Worm (Caenorhabditis elegans): ENCODE data around the gene gly-14.

gly-14 gene

DNA sequence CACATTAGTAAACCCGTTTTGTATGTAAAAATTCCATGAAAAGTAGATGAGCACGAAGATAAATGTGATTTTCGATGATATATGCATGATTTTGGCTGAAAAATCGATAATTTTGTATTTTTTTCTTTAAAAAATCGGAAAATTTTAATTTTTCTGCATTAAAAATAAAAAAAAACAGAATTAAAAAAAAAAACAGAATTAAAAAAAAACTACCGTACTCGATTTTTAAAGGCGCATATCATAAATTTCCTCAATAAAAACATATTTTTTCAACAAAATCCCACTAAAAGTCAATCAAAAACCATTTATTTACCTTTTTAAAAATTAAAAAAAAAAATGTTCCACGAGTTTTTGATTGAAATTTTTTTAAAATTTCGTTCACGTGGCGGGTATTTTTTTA is at the start of gene gly-14:
TSS of gene gly-14 (minus strand) at position 101 of the 400 bp plus-strand sequence.
- TF ChIP-seq sma-9 (GFP tag; optimal IDR thresholded peaks at IDR 0.05) (no peak), sma-9 (tag; optimal IDR thresholded peaks at IDR 0.05) (no peak), lsy-2 (tag; optimal IDR thresholded peaks at IDR 0.05) (no peak), snpc-4 (tag; optimal IDR thresholded peaks at IDR 0.05) (no peak)

DNA sequence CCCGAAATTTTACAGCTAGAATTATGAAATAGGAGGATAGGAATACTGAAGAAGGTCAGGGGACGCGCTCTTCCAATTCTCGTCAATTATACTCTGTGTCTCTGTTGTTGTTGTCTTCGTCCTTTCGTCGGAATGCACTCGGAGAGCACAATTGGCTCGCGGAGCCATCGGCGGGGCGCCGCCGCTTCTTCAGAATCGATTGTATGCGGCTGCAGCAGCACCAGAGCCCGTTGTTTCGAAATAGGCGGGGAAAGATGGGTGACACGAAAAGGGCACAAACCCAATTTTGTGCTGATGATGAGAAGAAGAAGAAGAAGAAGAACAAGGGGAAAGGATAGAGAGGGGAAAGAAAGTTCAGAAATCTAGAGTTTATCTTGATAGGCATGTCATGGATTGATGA is 49.1 kb upstream of the gly-14 start:
- TF ChIP-seq F13H6.1 (tag; optimal IDR thresholded peaks at IDR 0.05) (peak; percentile 19), unc-39 (tag; optimal IDR thresholded peaks at IDR 0.05) (no peak), sma-3 (GFP tag; optimal IDR thresholded peaks at IDR 0.05) (no peak), unc-62 (GFP tag; optimal IDR thresholded peaks at IDR 0.05) (no peak), lin-39 (tag; optimal IDR thresholded peaks at IDR 0.05) (no peak), ceh-82 (tag; optimal IDR thresholded peaks at IDR 0.05) (no peak), C34F6.9 (tag; optimal IDR thresholded peaks at IDR 0.05) (peak; percentile 35), gmeb-1 (tag; optimal IDR thresholded peaks at IDR 0.05) (no peak), mdl-1 (tag; optimal IDR thresholded peaks at IDR 0.05) (no peak), aly-2 (tag; optimal IDR thresholded peaks at IDR 0.05) (no peak), egl-27 (tag; optimal IDR thresholded peaks at IDR 0.05) (no peak), sma-9 (GFP tag; optimal IDR thresholded peaks at IDR 0.05) (no peak), sma-9 (tag; optimal IDR thresholded peaks at IDR 0.05) (no peak), nhr-6 (tag; optimal IDR thresholded peaks at IDR 0.05) (no peak), mbf-1 (tag; optimal IDR thresholded peaks at IDR 0.05) (no peak), lsy-2 (tag; optimal IDR thresholded peaks at IDR 0.05) (peak in 1 of 2 experiments; percentile 26), nhr-129 (tag; optimal IDR thresholded peaks at IDR 0.05) (peak; percentile 22), unc-55 (GFP tag; optimal IDR thresholded peaks at IDR 0.05) (peak; percentile 28), zag-1 (tag; optimal IDR thresholded peaks at IDR 0.05) (peak; percentile 85), snpc-4 (tag; optimal IDR thresholded peaks at IDR 0.05) (no peak), sem-4 (tag; optimal IDR thresholded peaks at IDR 0.05) (peak; percentile 1), blmp-1 (tag; optimal IDR thresholded peaks at IDR 0.05; ENCODE audit: insufficient read depth) (no peak)

DNA sequence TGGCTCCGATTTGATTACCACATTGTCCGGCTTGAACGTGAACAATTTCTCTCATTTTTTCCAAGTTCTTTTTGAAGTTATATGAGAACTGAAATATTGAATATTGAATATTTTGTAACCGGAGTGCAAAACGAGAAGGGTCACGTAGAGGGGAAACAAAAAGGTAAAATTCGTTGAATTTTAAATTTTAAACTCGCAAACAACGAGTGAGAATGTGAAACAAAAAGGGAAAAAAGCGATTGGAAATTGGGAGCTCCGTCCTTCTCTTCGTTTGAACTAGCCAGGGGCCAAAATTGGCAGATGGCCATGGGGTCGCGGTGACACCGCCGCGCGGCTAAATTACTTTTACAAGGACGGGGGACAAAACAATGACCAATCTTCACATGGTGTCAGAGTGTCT is 48.5 kb upstream of the gly-14 start, which contains the start of gene ben-1:
TSS of gene ben-1 (minus strand) at position 101 of the 400 bp plus-strand sequence.
- no peak for TF ChIP-seq nhr-10 (tag; optimal IDR thresholded peaks at IDR 0.05)
- no peak for TF ChIP-seq gmeb-1 (tag; optimal IDR thresholded peaks at IDR 0.05)
- no peak for TF ChIP-seq nhr-21 (tag; optimal IDR thresholded peaks at IDR 0.05)
- no peak for TF ChIP-seq lin-13 (GFP tag; optimal IDR thresholded peaks at IDR 0.05)
- no peak for TF ChIP-seq egl-27 (tag; optimal IDR thresholded peaks at IDR 0.05)
- TF ChIP-seq ztf-1 (GFP tag; conservative IDR thresholded peaks at IDR 0.05), result no peak
- no peak for TF ChIP-seq sma-3 (GFP tag; optimal IDR thresholded peaks at IDR 0.05)
- no peak for TF ChIP-seq snpc-4 (tag; optimal IDR thresholded peaks at IDR 0.05)
- TF ChIP-seq mbf-1 (tag; optimal IDR thresholded peaks at IDR 0.05), result no peak
- no peak for TF ChIP-seq blmp-1 (tag; optimal IDR thresholded peaks at IDR 0.05; ENCODE audit: insufficient read depth)
- no peak for TF ChIP-seq nhr-12 (tag; optimal IDR thresholded peaks at IDR 0.05)
- TF ChIP-seq fos-1 (tag; optimal IDR thresholded peaks at IDR 0.05), result no peak
- TF ChIP-seq nhr-23 (tag; optimal IDR thresholded peaks at IDR 0.05), result no peak
- TF ChIP-seq lin-39 (tag; optimal IDR thresholded peaks at IDR 0.05), result no peak
- no peak for TF ChIP-seq nhr-237 (tag; optimal IDR thresholded peaks at IDR 0.05)
- no peak for TF ChIP-seq lsy-2 (tag; optimal IDR thresholded peaks at IDR 0.05)
- no peak for TF ChIP-seq nhr-77 (tag; optimal IDR thresholded peaks at IDR 0.05)
- no peak for TF ChIP-seq Y55F3AM.14 (GFP tag; optimal IDR thresholded peaks at IDR 0.05)
- no peak for TF ChIP-seq nhr-6 (tag; optimal IDR thresholded peaks at IDR 0.05)

DNA sequence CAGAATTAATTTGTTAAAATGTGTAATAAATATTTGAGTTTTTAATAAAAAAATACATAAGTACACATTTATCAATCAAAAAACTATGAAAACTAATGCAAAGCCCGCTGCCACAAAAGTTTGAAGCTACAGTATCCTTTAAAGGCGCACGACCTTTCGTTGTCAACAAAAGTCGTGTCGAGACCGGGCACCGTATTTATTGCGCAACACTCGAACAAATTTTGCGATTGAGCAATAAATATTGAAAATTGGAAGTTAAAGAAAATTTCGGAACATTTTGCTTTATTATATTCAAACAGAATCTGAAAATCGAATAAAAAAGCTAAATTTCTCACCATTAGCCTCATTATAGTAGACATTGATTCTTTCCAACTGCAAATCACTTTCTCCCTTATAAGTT is 48.1 kb upstream of the gly-14 start:
- no peak for TF ChIP-seq ama-1 (optimal IDR thresholded peaks at IDR 0.05)
- no peak for TF ChIP-seq F13H6.1 (tag; optimal IDR thresholded peaks at IDR 0.05)
- no peak for TF ChIP-seq ztf-1 (GFP tag; conservative IDR thresholded peaks at IDR 0.05)

DNA sequence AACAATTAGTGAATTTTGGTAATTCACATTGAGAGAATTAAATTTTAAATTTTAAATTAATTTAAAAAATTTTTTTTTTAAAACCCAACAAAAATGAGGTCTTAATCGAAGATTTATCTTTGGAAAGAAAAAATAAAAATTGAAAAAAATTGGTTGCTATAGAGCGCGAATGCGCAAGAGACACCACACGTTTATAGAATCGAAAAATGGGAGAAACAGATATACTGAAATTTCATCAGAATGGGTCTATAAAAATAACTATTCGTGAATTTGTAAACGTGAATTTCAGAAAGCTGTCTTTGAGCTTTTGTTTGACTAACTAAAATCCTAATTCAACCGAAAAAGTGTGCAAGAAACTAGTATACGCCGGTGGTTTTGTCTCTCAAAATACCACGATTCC is 47.4 kb upstream of the gly-14 start:
- TF ChIP-seq nhr-21 (tag; optimal IDR thresholded peaks at IDR 0.05) (peak; percentile 17), sma-3 (GFP tag; optimal IDR thresholded peaks at IDR 0.05) (peak; percentile 78), lin-13 (GFP tag; optimal IDR thresholded peaks at IDR 0.05) (peak; percentile 68), nhr-23 (tag; optimal IDR thresholded peaks at IDR 0.05) (no peak), nhr-12 (tag; optimal IDR thresholded peaks at IDR 0.05) (no peak), lsy-2 (tag; optimal IDR thresholded peaks at IDR 0.05) (peak; percentile 14 to 77), sem-4 (tag; optimal IDR thresholded peaks at IDR 0.05) (no peak), nhr-129 (tag; optimal IDR thresholded peaks at IDR 0.05) (peak; percentile 23), mab-5 (tag; optimal IDR thresholded peaks at IDR 0.05) (no peak), elt-3 (tag; optimal IDR thresholded peaks at IDR 0.05) (no peak), fos-1 (tag; optimal IDR thresholded peaks at IDR 0.05) (peak; percentile 47), lin-11 (tag; optimal IDR thresholded peaks at IDR 0.05) (no peak), F13H6.1 (tag; optimal IDR thresholded peaks at IDR 0.05) (peak; percentile 8), crh-2 (tag; optimal IDR thresholded peaks at IDR 0.05) (peak; percentile 37), R02D3.7 (tag; optimal IDR thresholded peaks at IDR 0.05) (no peak), skn-1 (tag; optimal IDR thresholded peaks at IDR 0.05) (no peak), zag-1 (tag; optimal IDR thresholded peaks at IDR 0.05) (no peak), sma-9 (GFP tag; optimal IDR thresholded peaks at IDR 0.05) (peak; percentile 34), sma-9 (tag; optimal IDR thresholded peaks at IDR 0.05) (no peak), elt-1 (tag; optimal IDR thresholded peaks at IDR 0.05) (no peak), gmeb-1 (tag; optimal IDR thresholded peaks at IDR 0.05) (peak; percentile 55), unc-55 (GFP tag; optimal IDR thresholded peaks at IDR 0.05) (peak; percentile 83), nhr-237 (tag; optimal IDR thresholded peaks at IDR 0.05) (no peak), ZK546.5 (tag; optimal IDR thresholded peaks at IDR 0.05) (no peak), peb-1 (tag; optimal IDR thresholded peaks at IDR 0.05) (no peak), C34F6.9 (tag; optimal IDR thresholded peaks at IDR 0.05) (peak; percentile 84), ztf-4 (tag; optimal IDR thresholded peaks at IDR 0.05) (no peak)
